Worm (Caenorhabditis elegans): ENCODE results near the gene lact-4.

lact-4 gene

DNA sequence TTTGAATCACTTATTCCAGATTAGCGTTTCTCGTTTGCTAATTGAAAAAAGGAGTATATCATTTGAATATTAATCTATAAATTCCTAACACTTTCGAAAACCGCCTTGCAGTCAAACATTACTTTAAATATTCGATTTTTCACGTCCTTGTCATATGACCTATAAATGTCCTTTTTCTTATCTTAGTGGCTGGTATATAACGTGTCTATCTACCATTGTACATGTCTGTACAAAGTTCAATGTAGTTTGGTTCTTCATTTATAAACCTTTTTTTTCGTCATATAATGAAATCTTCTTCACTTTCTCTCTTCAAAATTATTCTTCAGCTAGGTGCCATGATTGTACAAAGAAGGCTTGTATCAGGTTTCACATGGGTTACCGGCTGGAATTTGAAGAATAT, 5.3 kb upstream of the lact-4 start, which contains the start of gene gbh-2:
TSS of gene gbh-2 (plus strand) at position 277 of the 400 bp plus-strand sequence.
- TF ChIP-seq bed-2 (GFP tag; IDR thresholded peaks at IDR 0.05) (no peak), aptf-2 (GFP tag; conservative IDR thresholded peaks at IDR 0.05) (no peak), ZK185.1 (tag; optimal IDR thresholded peaks at IDR 0.05; ENCODE audit: poor library complexity, severe bottlenecking) (no peak), madf-10 (tag; optimal IDR thresholded peaks at IDR 0.05) (peak; percentile 25), hsf-1 (GFP tag; IDR thresholded peaks at IDR 0.05) (no peak), F10E7.11 (tag; optimal IDR thresholded peaks at IDR 0.05) (no peak), lin-40 (tag; optimal IDR thresholded peaks at IDR 0.05) (peak; percentile 14), tbp1 (GFP tag; optimal IDR thresholded peaks at IDR 0.05) (peak; percentile 41), let-607 (tag; optimal IDR thresholded peaks at IDR 0.05) (peak in 1 of 2 experiments; percentile 38), tbx-9 (tag; optimal IDR thresholded peaks at IDR 0.05; ENCODE audit: borderline replicate concordance) (no peak), B0019.2 (GFP tag; conservative IDR thresholded peaks at IDR 0.05) (no peak), rpc-1 (optimal IDR thresholded peaks at IDR 0.05) (no peak), rpc-1 (tag; optimal IDR thresholded peaks at IDR 0.05) (no peak), lin-54 (GFP tag; optimal IDR thresholded peaks at IDR 0.05) (no peak), tlf-1 (GFP tag; optimal IDR thresholded peaks at IDR 0.05) (peak; percentile 7), him-1 (tag; optimal IDR thresholded peaks at IDR 0.05) (no peak), athp-1 (tag; optimal IDR thresholded peaks at IDR 0.05) (no peak), hlh-12 (tag; optimal IDR thresholded peaks at IDR 0.05) (no peak), atf-7 (tag; optimal IDR thresholded peaks at IDR 0.05) (peak; percentile 27), hmg-20 (GFP tag; IDR thresholded peaks at IDR 0.05) (no peak), snpc-4 (GFP tag; optimal IDR thresholded peaks at IDR 0.05) (no peak), snpc-4 (tag; optimal IDR thresholded peaks at IDR 0.05) (no peak), hmg-1.2 (GFP tag; IDR thresholded peaks at IDR 0.05) (no peak), nhr-80 (tag; optimal IDR thresholded peaks at IDR 0.05) (peak; percentile 57), cebp-1 (GFP tag; IDR thresholded peaks at IDR 0.05) (no peak), cebp-1 (tag; optimal IDR thresholded peaks at IDR 0.05) (peak; percentile 42), mxl-1 (tag; optimal IDR thresholded peaks at IDR 0.05) (no peak)

DNA sequence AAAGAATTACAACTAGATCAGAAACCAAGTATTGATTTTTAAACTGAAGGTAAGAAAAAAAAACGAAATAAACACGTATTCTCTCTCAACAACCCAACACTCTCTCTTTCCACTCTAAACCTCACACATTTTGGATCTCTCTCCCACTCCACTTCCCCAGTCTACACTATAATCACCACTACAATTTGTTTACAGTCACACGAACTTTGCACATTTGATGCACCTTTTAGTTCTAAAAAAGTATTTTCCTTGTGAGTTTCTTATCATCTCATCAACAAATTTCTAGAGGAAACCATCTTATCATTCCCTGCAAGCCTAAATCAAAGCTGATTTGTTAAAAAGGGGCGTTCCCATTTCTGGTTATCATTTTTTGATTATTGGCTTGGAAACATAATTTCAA, 4.3 kb upstream of the lact-4 start:
- no peak for TF ChIP-seq snpc-1.3 (tag; optimal IDR thresholded peaks at IDR 0.05; ENCODE audit: insufficient read depth)
- no peak for TF ChIP-seq rcor-1 (GFP tag; IDR thresholded peaks at IDR 0.05)
- TF ChIP-seq lin-26 (GFP tag; IDR thresholded peaks at IDR 0.05), result no peak
- no peak for TF ChIP-seq pha-4 (tag; optimal IDR thresholded peaks at IDR 0.05)
- peak; percentile 66 for TF ChIP-seq nhr-80 (tag; optimal IDR thresholded peaks at IDR 0.05)
- peak; percentile 43; the same call in 1 of the 2 replicates for TF ChIP-seq B0336.3 (GFP tag; IDR thresholded peaks at IDR 0.05)
- no peak for TF ChIP-seq madf-8 (GFP tag; conservative IDR thresholded peaks at IDR 0.05)
- TF ChIP-seq ztf-22 (GFP tag; optimal IDR thresholded peaks at IDR 0.05), result peak; percentile 18
- 0 out of 2 replicates have a peak, but pooled peaks have one; percentile 58 for TF ChIP-seq Y53G8AR.9 (GFP tag; conservative IDR thresholded peaks at IDR 0.05)
- no peak for TF ChIP-seq cebp-1 (GFP tag; IDR thresholded peaks at IDR 0.05)
- TF ChIP-seq cebp-1 (tag; optimal IDR thresholded peaks at IDR 0.05), result peak; percentile 31
- TF ChIP-seq Y56A3A.18 (GFP tag; IDR thresholded peaks at IDR 0.05), result peak; percentile 80

- no peak for TF ChIP-seq gei-17 (GFP tag; optimal IDR thresholded peaks at IDR 0.05)
- TF ChIP-seq snpc-1.3 (tag; optimal IDR thresholded peaks at IDR 0.05; ENCODE audit: insufficient read depth), result no peak
- TF ChIP-seq lin-54 (GFP tag; optimal IDR thresholded peaks at IDR 0.05), result no peak
- TF ChIP-seq F22D6.2 (tag; optimal IDR thresholded peaks at IDR 0.05), result no peak
- peak; percentile 11 for TF ChIP-seq ZK185.1 (tag; optimal IDR thresholded peaks at IDR 0.05; ENCODE audit: poor library complexity, severe bottlenecking)
- TF ChIP-seq snpc-4 (GFP tag; optimal IDR thresholded peaks at IDR 0.05), result no peak
- TF ChIP-seq snpc-4 (tag; optimal IDR thresholded peaks at IDR 0.05), result no peak
- 0 out of 2 replicates have a peak, but pooled peaks have one; percentile 25 for TF ChIP-seq madf-6 (GFP tag; IDR thresholded peaks at IDR 0.05)
Observed at ce11 chrII:8483793-8484186, 3.5 kb upstream of the lact-4 start, which contains the start of gene taap-1. Gene taap-1, minus strand, starts transcription at chrII:8483871.

Measured in whole organism, young adult.